Fruit fly (Drosophila melanogaster): ENCODE results near the gene Sas10.
A peak's percentile ranks its signal among the peaks of the same experiment; 100 is the strongest.

Gene Sas10

DNA sequence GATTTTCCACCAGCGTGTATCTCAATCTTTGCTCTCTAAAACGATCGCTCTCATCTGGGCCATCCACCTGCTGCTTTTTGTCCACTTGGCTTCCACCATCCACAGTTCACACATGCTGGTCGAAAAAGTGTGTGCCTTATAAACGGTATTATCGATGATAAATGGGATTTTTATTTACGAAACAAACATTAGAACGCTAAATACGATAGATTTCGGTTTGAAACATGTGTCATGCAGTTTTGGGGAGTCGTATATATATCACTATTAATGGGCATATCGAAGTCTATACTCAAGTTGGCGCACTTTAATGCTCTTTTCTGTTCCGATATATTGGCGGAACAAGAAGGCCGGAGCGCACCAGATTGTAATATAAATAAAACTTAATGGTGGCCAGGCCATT, 39.8 kb downstream of the Sas10 start (continued):
- TF ChIP-seq CG2199 (GFP tag; IDR thresholded peaks at IDR 0.05) (no peak), CG9609 (GFP tag; optimal IDR thresholded peaks at IDR 0.05) (no peak), CG8089 (GFP tag; optimal IDR thresholded peaks at IDR 0.05) (no peak), tap (tag; optimal IDR thresholded peaks at IDR 0.05) (no peak), CG34224 (GFP tag; IDR thresholded peaks at IDR 0.05; ENCODE audit: partially characterized antibody) (no peak), odd (GFP tag; optimal IDR thresholded peaks at IDR 0.05) (no peak), CG9797 (GFP tag; optimal IDR thresholded peaks at IDR 0.05) (no peak), vnd (GFP tag; IDR thresholded peaks at IDR 0.05; ENCODE audit: partially characterized antibody) (no peak), CG3065 (GFP tag; optimal IDR thresholded peaks at IDR 0.05) (no peak), CG17802 (tag; optimal IDR thresholded peaks at IDR 0.05) (no peak), Sox100B (GFP tag; optimal IDR thresholded peaks at IDR 0.05) (no peak), fd64A (GFP tag; optimal IDR thresholded peaks at IDR 0.05) (no peak), Deaf1 (tag; optimal IDR thresholded peaks at IDR 0.05) (no peak), hbn (GFP tag; IDR thresholded peaks at IDR 0.05; ENCODE audit: partially characterized antibody) (no peak), CG9215 (GFP tag; IDR thresholded peaks at IDR 0.05) (no peak), gem (tag; optimal IDR thresholded peaks at IDR 0.05) (peak; percentile 33), HLH3B (GFP tag; IDR thresholded peaks at IDR 0.05) (no peak), jigr1 (GFP tag; IDR thresholded peaks at IDR 0.05) (0 out of 3 replicates have a peak, but pooled peaks have one; percentile 27), CG9876 (GFP tag; optimal IDR thresholded peaks at IDR 0.05) (no peak), lilli (GFP tag; optimal IDR thresholded peaks at IDR 0.05) (no peak), Mes4 (GFP tag; optimal IDR thresholded peaks at IDR 0.05) (no peak), NFAT (GFP tag; IDR thresholded peaks at IDR 0.05) (no peak), gsb-n (tag; optimal IDR thresholded peaks at IDR 0.05) (no peak), Sox102F (GFP tag; optimal IDR thresholded peaks at IDR 0.05) (peak; percentile 33), CG31441 (GFP tag; IDR thresholded peaks at IDR 0.05) (no peak), Dp (GFP tag; optimal IDR thresholded peaks at IDR 0.05) (no peak), Dek (tag; optimal IDR thresholded peaks at IDR 0.05) (no peak), CG33213 (GFP tag; optimal IDR thresholded peaks at IDR 0.05) (no peak), ftz-f1 (GFP tag; optimal IDR thresholded peaks at IDR 0.05) (no peak), Ets97D (GFP tag; optimal IDR thresholded peaks at IDR 0.05) (no peak), CG1647 (GFP tag; optimal IDR thresholded peaks at IDR 0.05) (no peak), CG15696 (tag; optimal IDR thresholded peaks at IDR 0.05) (no peak), CG6791 (GFP tag; IDR thresholded peaks at IDR 0.05; ENCODE audit: partially characterized antibody) (no peak), Drgx (GFP tag; IDR thresholded peaks at IDR 0.05) (no peak), esg (GFP tag; conservative IDR thresholded peaks at IDR 0.05) (no peak), lab (GFP tag; optimal IDR thresholded peaks at IDR 0.05) (peak; percentile 22), MBD-R2 (GFP tag; IDR thresholded peaks at IDR 0.05) (no peak), scrt (GFP tag; optimal IDR thresholded peaks at IDR 0.05) (no peak), maf-S (GFP tag; optimal IDR thresholded peaks at IDR 0.05) (no peak), hb (GFP tag; IDR thresholded peaks at IDR 0.05; ENCODE audit: partially characterized antibody) (no peak), pnt (GFP tag; optimal IDR thresholded peaks at IDR 0.05) (no peak), fd102C (GFP tag; optimal IDR thresholded peaks at IDR 0.05) (no peak), zen2 (GFP tag; IDR thresholded peaks at IDR 0.05; ENCODE audit: partially characterized antibody) (no peak), zen (tag; optimal IDR thresholded peaks at IDR 0.05) (no peak), Hr39 (optimal IDR thresholded peaks at IDR 0.05) (no peak), slou (GFP tag; optimal IDR thresholded peaks at IDR 0.05) (no peak), Vsx1 (GFP tag; optimal IDR thresholded peaks at IDR 0.05) (no peak), Xbp1 (GFP tag; optimal IDR thresholded peaks at IDR 0.05) (peak; percentile 10), Ravus (GFP tag; IDR thresholded peaks at IDR 0.05) (no peak), gro (GFP tag; optimal IDR thresholded peaks at IDR 0.05) (no peak), Dip3 (GFP tag; optimal IDR thresholded peaks at IDR 0.05) (no peak), CG13624 (GFP tag; optimal IDR thresholded peaks at IDR 0.05) (no peak)

All from whole organism, embryonic.